Worm (Caenorhabditis elegans): ENCODE results near the gene lyst-1.

DNA sequence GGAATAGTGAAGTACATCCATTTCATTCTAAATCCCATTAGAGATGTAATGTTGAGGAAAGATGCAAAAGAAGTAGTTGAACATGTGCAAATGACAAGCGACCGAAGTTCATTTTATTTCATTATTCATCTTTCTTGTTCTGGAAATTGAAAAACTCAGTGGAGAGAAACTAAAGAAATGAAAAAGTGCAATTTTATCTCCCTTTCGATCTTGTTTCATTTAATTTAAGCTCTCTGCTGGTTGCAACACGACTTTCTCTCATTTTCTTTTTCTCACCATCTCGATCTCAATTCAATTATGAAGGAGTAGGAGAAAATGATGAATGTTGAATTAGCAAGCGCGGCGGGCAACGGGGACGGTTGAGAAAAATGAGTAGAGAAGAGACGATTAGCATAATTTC, 43.4 kb upstream of the lyst-1 start:
- no peak for TF ChIP-seq nhr-28 (tag; optimal IDR thresholded peaks at IDR 0.05)
- TF ChIP-seq ceh-28 (tag; optimal IDR thresholded peaks at IDR 0.05), result no peak
- no peak for TF ChIP-seq snpc-4 (tag; optimal IDR thresholded peaks at IDR 0.05)
- TF ChIP-seq aly-2 (tag; optimal IDR thresholded peaks at IDR 0.05), result no peak
- TF ChIP-seq nhr-76 (tag; optimal IDR thresholded peaks at IDR 0.05), result no peak
- no peak for TF ChIP-seq fkh-2 (tag; optimal IDR thresholded peaks at IDR 0.05)
- TF ChIP-seq daf-12 (tag; optimal IDR thresholded peaks at IDR 0.05), result no peak
- TF ChIP-seq unc-39 (tag; optimal IDR thresholded peaks at IDR 0.05), result no peak
- no peak for TF ChIP-seq pha-4 (tag; optimal IDR thresholded peaks at IDR 0.05)
- no peak for TF ChIP-seq ama-1 (optimal IDR thresholded peaks at IDR 0.05)
- no peak for TF ChIP-seq zag-1 (tag; optimal IDR thresholded peaks at IDR 0.05)
- no peak for TF ChIP-seq nhr-12 (tag; optimal IDR thresholded peaks at IDR 0.05)
